Worm (Caenorhabditis elegans) whole organism, L4 larva: ENCODE data around the gene ZK622.1.

Experiments used
- F49E8.2 ChIP-seq: sonication (generic microtip); optimal IDR thresholded peaks from 2 replicates; lab custom pipeline; 2016; ENCODE audit warnings: missing compliant biosample characterization, mild to moderate bottlenecking, missing genetic modification characterization, borderline replicate concordance
- ZK546.5 ChIP-seq, 2 experiments: sonication (generic microtip); optimal IDR thresholded peaks; 2 replicates each; lab custom pipeline; 2017; ENCODE audit warnings: missing biosample characterization in 2 of 2, missing genetic modification characterization in 2 of 2
- ama-1 ChIP-seq: fragments of 150-350 bp; optimal IDR thresholded peaks from 2 replicates; lab custom pipeline; 2014; ENCODE audit warnings: inconsistent platforms, mixed read lengths
- ceh-82 ChIP-seq: sonication (generic microtip); optimal IDR thresholded peaks from 2 replicates; lab custom pipeline; 2017; ENCODE audit warnings: missing biosample characterization, missing genetic modification characterization
- ces-1 ChIP-seq: fragments of 150-350 bp; sonication (generic microtip); optimal IDR thresholded peaks from 4 replicates; lab custom pipeline; 2014; ENCODE audit warnings: missing biosample characterization, missing genetic modification reagents, missing genetic modification characterization
- daf-12 ChIP-seq: fragments of 150-350 bp; optimal IDR thresholded peaks from 2 replicates; lab custom pipeline; 2014; ENCODE audit warnings: missing biosample characterization, missing genetic modification reagents, missing genetic modification characterization
- mxl-2 ChIP-seq: fragments of 200-800 bp; sonication (Bioruptor generic); conservative IDR thresholded peaks from 2 replicates; pipeline ENCODE4 v1.3.6; 2022; ENCODE audit warnings: missing genetic modification reagents, missing genetic modification characterization, missing compliant biosample characterization
- nhr-77 ChIP-seq: fragments of 150-350 bp; optimal IDR thresholded peaks from 2 replicates; lab custom pipeline; 2014; ENCODE audit warnings: missing biosample characterization, missing genetic modification characterization
- pha-4 ChIP-seq, 2 experiments: fragments of 150-350 bp in 1 of 2; fragments of 200-800 bp in 1 of 2; sonication (Bioruptor generic) in 1 of 2; IDR thresholded peaks in 1 of 2; optimal IDR thresholded peaks in 1 of 2; 2 replicates each; pipeline versions ENCODE4 v1.3.6 to Lab custom; 2014 to 2022; ENCODE audit warnings: missing genetic modification characterization in 2 of 2, missing genetic modification reagents in 2 of 2, missing biosample characterization in 1 of 2, missing compliant biosample characterization in 1 of 2
- skn-1 ChIP-seq: fragments of 150-350 bp; optimal IDR thresholded peaks from 2 replicates; lab custom pipeline; 2014; ENCODE audit warnings: missing biosample characterization, missing genetic modification characterization
- snpc-4 ChIP-seq: fragments of 150-350 bp; optimal IDR thresholded peaks from 2 replicates; lab custom pipeline; 2014; ENCODE audit warnings: missing biosample characterization, missing genetic modification characterization
- zip-2 ChIP-seq: fragments of 150-350 bp; optimal IDR thresholded peaks from 2 replicates; lab custom pipeline; 2014; ENCODE audit warnings: missing biosample characterization, missing genetic modification characterization

ce11 chrII:5324653-5325052, 31.1 kb downstream of the ZK622.1 start:
- TF ChIP-seq ZK546.5 (tag; optimal IDR thresholded peaks at IDR 0.05; lab: Kevin White, UChicago) (no peak), pha-4 (GFP tag; IDR thresholded peaks at IDR 0.05; lab: Robert Waterston, UW) (no peak), pha-4 (tag; optimal IDR thresholded peaks at IDR 0.05; lab: Kevin White, UChicago) (no peak), nhr-77 (tag; lab: Kevin White, UChicago) (no peak), ceh-82 (no peak), F49E8.2 (tag; lab: Kevin White, UChicago) (no peak), skn-1 (tag; lab: Kevin White, UChicago) (no peak), zip-2 (no peak), daf-12 (tag; lab: Kevin White, UChicago) (no peak), mxl-2 (no peak), ama-1 (no peak), snpc-4 (tag; lab: Kevin White, UChicago) (no peak), ces-1 (GFP tag; lab: Kevin White, UChicago) (no peak)
